Fruit fly (Drosophila melanogaster): ENCODE results near the gene Ddx56.

Ddx56 gene

dm6 chrX:21345036-21345500, 42.7 kb downstream of the Ddx56 start, which contains the start of gene dod (continued):
- TF ChIP-seq CG10147 (GFP tag; optimal IDR thresholded peaks at IDR 0.05) (peak; percentile 16), Sry-δ (GFP tag; optimal IDR thresholded peaks at IDR 0.05) (peak; percentile 82), CG17568 (GFP tag; optimal IDR thresholded peaks at IDR 0.05) (no peak), CG4282 (GFP tag; optimal IDR thresholded peaks at IDR 0.05) (no peak), Trl (optimal IDR thresholded peaks at IDR 0.05) (no peak), Trl (GFP tag; optimal IDR thresholded peaks at IDR 0.05) (peak; percentile 21), fd96Cb (tag; optimal IDR thresholded peaks at IDR 0.05) (no peak), CG13424 (tag; optimal IDR thresholded peaks at IDR 0.05) (peak; percentile 43), CG13894 (tag; optimal IDR thresholded peaks at IDR 0.05) (peak; percentile 67), chif (GFP tag; optimal IDR thresholded peaks at IDR 0.05) (peak; percentile 29 to 32), so (GFP tag; IDR thresholded peaks at IDR 0.05) (no peak), pnt (GFP tag; optimal IDR thresholded peaks at IDR 0.05) (no peak), Opbp (GFP tag; IDR thresholded peaks at IDR 0.05; ENCODE audit: partially characterized antibody) (peak; percentile 81), CG13775 (GFP tag; optimal IDR thresholded peaks at IDR 0.05) (peak; percentile 42), CG14667 (GFP tag; IDR thresholded peaks at IDR 0.05) (no peak), CG3163 (GFP tag; optimal IDR thresholded peaks at IDR 0.05) (no peak), HmgZ (tag; optimal IDR thresholded peaks at IDR 0.05) (peak; percentile 62), CG4707 (GFP tag; optimal IDR thresholded peaks at IDR 0.05) (peak; percentile 2), Stat92E (GFP tag; optimal IDR thresholded peaks at IDR 0.05) (peak in 1 of 3 experiments; percentile 13), Bdp1 (GFP tag; optimal IDR thresholded peaks at IDR 0.05) (peak; percentile 44), inv (GFP tag; IDR thresholded peaks at IDR 0.05; ENCODE audit: partially characterized antibody) (peak; percentile 69), sr (GFP tag; IDR thresholded peaks at IDR 0.05) (0 out of 3 replicates have a peak, but pooled peaks have one; percentile 17), CG9215 (GFP tag; IDR thresholded peaks at IDR 0.05) (peak; percentile 30; the same call in 1 of the 2 replicates), hbn (GFP tag; IDR thresholded peaks at IDR 0.05; ENCODE audit: partially characterized antibody) (peak; percentile 67), Dll (GFP tag; IDR thresholded peaks at IDR 0.05; ENCODE audit: partially characterized antibody) (peak; percentile 69), sim (GFP tag; IDR thresholded peaks at IDR 0.05) (peak; percentile 30; the same call in 1 of the 2 replicates), dmrt11E (tag; optimal IDR thresholded peaks at IDR 0.05) (no peak), Atf3 (GFP tag; optimal IDR thresholded peaks at IDR 0.05) (peak; percentile 26), CG18599 (GFP tag; optimal IDR thresholded peaks at IDR 0.05) (peak; percentile 55), CG11085 (GFP tag; IDR thresholded peaks at IDR 0.05) (peak; percentile 34; the same call in 1 of the 2 replicates), Sox100B (GFP tag; optimal IDR thresholded peaks at IDR 0.05) (no peak), CG4730 (GFP tag; IDR thresholded peaks at IDR 0.05) (no peak), CG6254 (GFP tag; optimal IDR thresholded peaks at IDR 0.05) (no peak), CG7928 (GFP tag; optimal IDR thresholded peaks at IDR 0.05) (peak; percentile 24), YL-1 (GFP tag; optimal IDR thresholded peaks at IDR 0.05) (peak; percentile 82), E2f2 (GFP tag; IDR thresholded peaks at IDR 0.05) (peak; percentile 54), Pdp1 (GFP tag; optimal IDR thresholded peaks at IDR 0.05) (peak; percentile 26 to 53), cwo (GFP tag; optimal IDR thresholded peaks at IDR 0.05) (peak; percentile 26), cas (GFP tag; IDR thresholded peaks at IDR 0.05) (0 out of 2 replicates have a peak, but pooled peaks have one; percentile 42), vfl (GFP tag; optimal IDR thresholded peaks at IDR 0.05) (no peak), Hsf (GFP tag; optimal IDR thresholded peaks at IDR 0.05) (peak; percentile 30), CG9609 (GFP tag; optimal IDR thresholded peaks at IDR 0.05) (peak; percentile 35), gt (GFP tag; IDR thresholded peaks at IDR 0.05) (no peak), CG14860 (GFP tag; IDR thresholded peaks at IDR 0.05; ENCODE audit: partially characterized antibody) (peak; percentile 62; the same call in 2 of the 3 replicates), aop (GFP tag; IDR thresholded peaks at IDR 0.05) (peak; percentile 40; the same call in 1 of the 2 replicates), bcd (GFP tag; optimal IDR thresholded peaks at IDR 0.05) (peak; percentile 39), grau (tag; optimal IDR thresholded peaks at IDR 0.05) (peak; percentile 60), CG34224 (GFP tag; IDR thresholded peaks at IDR 0.05; ENCODE audit: partially characterized antibody) (peak; percentile 65; the same call in 2 of the 3 replicates), Bteb2 (GFP tag; optimal IDR thresholded peaks at IDR 0.05) (peak; percentile 15)
